Fruit fly (Drosophila melanogaster) S2 (cell line): ENCODE measurements around the gene CG42399.

ENCODE experiments used
- CG8478 ChIP-seq: fragments of >200 bp; optimal IDR thresholded peaks from 2 replicates; lab custom pipeline; 2018
- CTCF ChIP-seq, 2 experiments: fragments of >200 bp; optimal IDR thresholded peaks; 2 replicates each; lab custom pipeline; 2018

dm6 chr2L:175727-176126 is 22.6 kb upstream of the CG42399 start:
- no peak for TF ChIP-seq CTCF (optimal IDR thresholded peaks at IDR 0.05; lab: Kevin White, UChicago)
- no peak for TF ChIP-seq CG8478 (lab: Kevin White, UChicago)
